In genomic region chr3R:13875438-13875861, dm6 we compare ENCODE assay signal across 1 fruit fly cellular context.
TF ChIP-seq lines count a peak whose summit lies in the region.

No protein-coding gene starts in this region.

TF ChIP-seq in whole organism, prepupa, 60 proteins besides CTCF, POLR2A, EP300 and RAD21 (continued from another document):
- TF ChIP-seq ss (GFP tag; optimal IDR thresholded peaks at IDR 0.05; lab: Kevin White, UChicago) (peak in 1 of 2 experiments; percentile 26), CG9139 (GFP tag; optimal IDR thresholded peaks at IDR 0.05; lab: Kevin White, UChicago) (peak; percentile 16), vri (GFP tag; optimal IDR thresholded peaks at IDR 0.05; lab: Kevin White, UChicago) (no peak), Hr39 (GFP tag; optimal IDR thresholded peaks at IDR 0.05; lab: Kevin White, UChicago) (no peak), net (GFP tag; optimal IDR thresholded peaks at IDR 0.05; lab: Kevin White, UChicago) (no peak), Met (GFP tag; optimal IDR thresholded peaks at IDR 0.05; lab: Kevin White, UChicago) (peak; percentile 30), CG31627 (GFP tag; optimal IDR thresholded peaks at IDR 0.05; lab: Kevin White, UChicago) (no peak), Eip78C (GFP tag; lab: Kevin White, UChicago) (peak; percentile 53), OdsH (GFP tag; optimal IDR thresholded peaks at IDR 0.05; lab: Kevin White, UChicago) (peak; percentile 35), CG6792 (GFP tag; optimal IDR thresholded peaks at IDR 0.05; lab: Kevin White, UChicago) (no peak), CG32006 (GFP tag; optimal IDR thresholded peaks at IDR 0.05; lab: Kevin White, UChicago) (peak; percentile 67), CG6163 (GFP tag; IDR thresholded peaks at IDR 0.05; lab: Robert Waterston, UW) (0 out of 3 replicates have a peak, but pooled peaks have one; percentile 30), Ets96B (tag; optimal IDR thresholded peaks at IDR 0.05; lab: Kevin White, UChicago) (peak; percentile 62), CG10631 (GFP tag; optimal IDR thresholded peaks at IDR 0.05; lab: Kevin White, UChicago) (peak; percentile 56), Sox15 (GFP tag; optimal IDR thresholded peaks at IDR 0.05; lab: Kevin White, UChicago) (no peak), esn (GFP tag; optimal IDR thresholded peaks at IDR 0.05; lab: Kevin White, UChicago) (peak; percentile 49), CG6854 (GFP tag; optimal IDR thresholded peaks at IDR 0.05; lab: Kevin White, UChicago) (no peak), svp (GFP tag; lab: Kevin White, UChicago) (peak; percentile 73), pdm3 (GFP tag; optimal IDR thresholded peaks at IDR 0.05; lab: Kevin White, UChicago) (no peak), Gug (GFP tag; IDR thresholded peaks at IDR 0.05; lab: Robert Waterston, UW) (no peak), CG6276 (GFP tag; optimal IDR thresholded peaks at IDR 0.05; lab: Kevin White, UChicago) (peak; percentile 35), CG8119 (GFP tag; IDR thresholded peaks at IDR 0.05; lab: Robert Waterston, UW) (peak; percentile 56)
